Worm (Caenorhabditis elegans) whole organism, midembryonic: ENCODE measurements around the gene dpy-13.

ENCODE experiments used
- flt-1 ChIP-seq: fragments of 200-800 bp; sonication (Bioruptor generic); IDR thresholded peaks from 2 replicates; pipeline ENCODE4 v1.3.6; 2022; ENCODE audit warnings: missing genetic modification characterization, missing compliant biosample characterization
- ztf-23 ChIP-seq: fragments of 200-800 bp; sonication (Bioruptor generic); IDR thresholded peaks from 2 replicates; pipeline ENCODE4 v1.3.6; 2022; ENCODE audit warnings: missing genetic modification reagents, missing genetic modification characterization, missing compliant biosample characterization
- ztf-29 ChIP-seq: fragments of 200-800 bp; sonication (Bioruptor generic); IDR thresholded peaks from 2 replicates; pipeline ENCODE4 v1.3.6; 2022; ENCODE audit warnings: missing genetic modification reagents, missing genetic modification characterization, missing compliant biosample characterization

DNA sequence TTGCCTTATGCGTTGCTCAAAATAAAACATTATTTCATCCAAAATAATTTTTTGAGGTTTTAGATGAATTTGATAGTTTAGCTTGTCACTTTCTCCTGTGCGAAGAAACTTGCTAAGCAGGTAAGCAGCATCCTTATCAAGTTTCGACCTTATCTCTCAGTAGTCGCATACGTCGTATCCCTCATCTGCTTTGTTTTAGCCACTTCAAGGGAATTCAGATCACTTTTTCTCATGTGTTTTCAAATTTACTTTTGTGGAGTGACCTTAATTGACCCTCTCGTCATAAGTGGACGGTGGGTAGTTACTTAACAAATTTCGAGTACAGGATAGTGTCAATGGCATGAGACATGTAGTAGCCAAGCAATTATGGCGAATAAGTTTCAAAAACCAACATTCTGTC lies 1.3 kb downstream of the dpy-13 start:
- no peak for TF ChIP-seq ztf-23 (GFP tag; lab: Robert Waterston, UW)
- no peak for TF ChIP-seq flt-1
- no peak for TF ChIP-seq ztf-29 (GFP tag; lab: Robert Waterston, UW)
